Worm (Caenorhabditis elegans) whole organism, early embryonic: ENCODE measurements around the gene gid-7.

ENCODE experiments used
- F13C5.2 ChIP-seq: sonication (generic microtip); optimal IDR thresholded peaks from 2 replicates; lab custom pipeline; 2017; ENCODE audit warnings: mild to moderate bottlenecking, missing genetic modification characterization, inconsistent platforms, missing compliant biosample characterization
- aly-1 ChIP-seq: sonication (generic microtip); optimal IDR thresholded peaks from 2 replicates; lab custom pipeline; 2016; ENCODE audit warnings: missing genetic modification characterization, missing compliant biosample characterization
- ama-1 ChIP-seq: fragments of 150-350 bp; optimal IDR thresholded peaks from 2 replicates; lab custom pipeline; 2014
- ceh-13 ChIP-seq: fragments of 200-800 bp; sonication (Bioruptor generic); optimal IDR thresholded peaks from 2 replicates; lab custom pipeline; 2018; ENCODE audit warnings: mild to moderate bottlenecking, missing genetic modification characterization, missing compliant biosample characterization
- ceh-36 ChIP-seq: sonication (generic microtip); optimal IDR thresholded peaks from 2 replicates; lab custom pipeline; 2016; ENCODE audit warnings: missing genetic modification characterization, inconsistent platforms, missing compliant biosample characterization
- ets-7 ChIP-seq: sonication (generic microtip); optimal IDR thresholded peaks from 2 replicates; lab custom pipeline; 2016; ENCODE audit warnings: missing genotype, missing genetic modification characterization, missing compliant biosample characterization
- flt-1 ChIP-seq: fragments of 200-800 bp; sonication (Bioruptor generic); IDR thresholded peaks from 2 replicates; pipeline ENCODE4 v1.3.6; 2022; ENCODE audit warnings: missing genetic modification characterization, missing compliant biosample characterization
- hmbx-1 ChIP-seq: sonication (generic microtip); optimal IDR thresholded peaks from 2 replicates; lab custom pipeline; 2016; ENCODE audit warnings: mild to moderate bottlenecking, missing genetic modification characterization, missing compliant biosample characterization
- hmg-4 ChIP-seq: fragments of 200-800 bp; sonication (Bioruptor generic); optimal IDR thresholded peaks from 2 replicates; lab custom pipeline; 2018; ENCODE audit warnings: mild to moderate bottlenecking, missing genetic modification characterization, missing compliant biosample characterization
- hnd-1 ChIP-seq: sonication (generic microtip); optimal IDR thresholded peaks from 2 replicates; lab custom pipeline; 2016; ENCODE audit warnings: missing genetic modification characterization, missing compliant biosample characterization
- scrt-1 ChIP-seq: fragments of 200-800 bp; sonication (Bioruptor generic); IDR thresholded peaks from 2 replicates; pipeline ENCODE4 v1.3.6; 2022; ENCODE audit warnings: missing genetic modification characterization, missing compliant biosample characterization
- sea-1 ChIP-seq: fragments of 200-800 bp; sonication (Bioruptor generic); conservative IDR thresholded peaks from 2 replicates; pipeline ENCODE4 v1.3.6; 2022; ENCODE audit warnings: missing genetic modification characterization, missing compliant biosample characterization
- tbx-11 ChIP-seq: fragments of 200-800 bp; sonication (Bioruptor generic); IDR thresholded peaks from 2 replicates; pipeline ENCODE4 v1.3.6; 2022; ENCODE audit warnings: missing genetic modification characterization, missing compliant biosample characterization
- tra-4 ChIP-seq: sonication (generic microtip); optimal IDR thresholded peaks from 2 replicates; lab custom pipeline; 2017; ENCODE audit warnings: missing genetic modification characterization, missing compliant biosample characterization

DNA sequence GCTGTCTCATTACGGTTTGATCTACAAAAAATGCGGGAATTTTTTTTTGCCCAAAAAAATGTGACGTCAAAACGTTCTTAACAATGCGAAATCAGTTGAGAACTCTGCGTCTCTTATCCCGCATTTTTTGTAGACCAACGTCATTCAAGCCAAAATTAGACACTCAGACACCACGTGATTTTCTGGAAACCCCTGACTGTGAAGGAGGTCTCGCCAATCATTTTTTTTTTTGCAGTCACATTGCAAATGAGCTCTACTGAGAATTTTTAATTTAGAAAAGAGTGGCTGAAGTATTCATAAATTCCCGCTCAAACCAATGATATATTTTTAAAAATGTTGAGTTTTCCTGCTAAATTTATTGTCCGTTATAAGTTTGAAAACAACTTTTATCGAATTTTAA is 38.4 kb downstream of the gid-7 start:
- TF ChIP-seq ets-7 (tag; lab: Kevin White, UChicago): no peak
- no peak for TF ChIP-seq ama-1
- TF ChIP-seq ceh-36 (tag; lab: Kevin White, UChicago): no peak
- TF ChIP-seq scrt-1 (GFP tag; lab: Robert Waterston, UW): no peak
- no peak for TF ChIP-seq flt-1 (GFP tag; lab: Robert Waterston, UW)
- no peak for TF ChIP-seq tra-4 (tag; lab: Kevin White, UChicago)
- TF ChIP-seq hmg-4 (GFP tag; lab: Kevin White, UChicago): no peak
- no peak for TF ChIP-seq aly-1 (tag; lab: Kevin White, UChicago)
- TF ChIP-seq F13C5.2 (tag; lab: Kevin White, UChicago): no peak
- TF ChIP-seq hmbx-1: no peak
- no peak for TF ChIP-seq sea-1
- TF ChIP-seq hnd-1 (tag; lab: Kevin White, UChicago): no peak
- no peak for TF ChIP-seq ceh-13 (GFP tag; lab: Kevin White, UChicago)
- TF ChIP-seq tbx-11 (GFP tag; lab: Robert Waterston, UW): no peak
